Worm (Caenorhabditis elegans): ENCODE data around the gene M60.6.

The M60.6 gene

DNA sequence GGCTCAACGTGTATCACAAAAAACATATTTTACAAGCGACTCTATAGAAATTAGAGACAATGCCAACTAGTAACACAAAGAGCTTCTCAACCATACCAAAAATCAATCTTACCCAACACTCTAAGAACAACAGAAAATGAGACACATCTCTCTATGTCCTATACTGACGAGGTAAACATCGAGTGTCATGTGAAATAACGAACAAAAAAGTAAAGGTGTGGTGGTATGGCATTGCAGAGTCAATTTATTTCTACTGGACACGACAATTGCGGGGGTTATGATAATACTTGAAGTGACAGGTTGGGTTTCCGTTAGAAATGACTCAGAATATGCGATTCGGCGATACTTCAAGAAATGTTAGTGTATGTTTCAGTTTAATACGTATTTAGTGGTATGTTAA is 15.7 kb downstream of the M60.6 start:
- TF ChIP-seq nhr-2 (tag; optimal IDR thresholded peaks at IDR 0.05): no peak
- TF ChIP-seq drap-1 (GFP tag; optimal IDR thresholded peaks at IDR 0.05): no peak
- no peak for TF ChIP-seq snpc-4 (tag; optimal IDR thresholded peaks at IDR 0.05)
- no peak for TF ChIP-seq pha-4 (tag; optimal IDR thresholded peaks at IDR 0.05)
- no peak for TF ChIP-seq lin-32 (GFP tag; optimal IDR thresholded peaks at IDR 0.05)
- no peak for TF ChIP-seq hlh-1 (tag; optimal IDR thresholded peaks at IDR 0.05)

- TF ChIP-seq zip-8 (tag; optimal IDR thresholded peaks at IDR 0.05) (no peak), unc-62 (GFP tag; optimal IDR thresholded peaks at IDR 0.05) (peak; percentile 54), ceh-43 (GFP tag; optimal IDR thresholded peaks at IDR 0.05) (no peak), hlh-1 (tag; optimal IDR thresholded peaks at IDR 0.05) (no peak), ces-1 (GFP tag; optimal IDR thresholded peaks at IDR 0.05) (no peak), bed-3 (GFP tag; optimal IDR thresholded peaks at IDR 0.05) (no peak), lin-13 (tag; optimal IDR thresholded peaks at IDR 0.05) (no peak)
Observed at ce11 chrX:8235994-8236393, 16.3 kb downstream of the M60.6 start, which contains the start of gene M60.4. Gene M60.4, minus strand, starts transcription at chrX:8236314.

ce11 chrX:8233554-8233953 is 18.7 kb downstream of the M60.6 start:
- no peak for TF ChIP-seq tbx-8 (GFP tag; optimal IDR thresholded peaks at IDR 0.05)
- TF ChIP-seq ceh-39 (tag; optimal IDR thresholded peaks at IDR 0.05): no peak
- TF ChIP-seq elt-3 (tag; optimal IDR thresholded peaks at IDR 0.05): no peak
- TF ChIP-seq lin-13 (tag; optimal IDR thresholded peaks at IDR 0.05): no peak
- TF ChIP-seq elt-1 (tag; optimal IDR thresholded peaks at IDR 0.05; ENCODE audit: borderline replicate concordance, insufficient read depth): no peak
- TF ChIP-seq zip-8 (tag; optimal IDR thresholded peaks at IDR 0.05): no peak
- no peak for TF ChIP-seq mep-1 (tag; optimal IDR thresholded peaks at IDR 0.05)
- TF ChIP-seq cnd-1 (tag; optimal IDR thresholded peaks at IDR 0.05): no peak

DNA sequence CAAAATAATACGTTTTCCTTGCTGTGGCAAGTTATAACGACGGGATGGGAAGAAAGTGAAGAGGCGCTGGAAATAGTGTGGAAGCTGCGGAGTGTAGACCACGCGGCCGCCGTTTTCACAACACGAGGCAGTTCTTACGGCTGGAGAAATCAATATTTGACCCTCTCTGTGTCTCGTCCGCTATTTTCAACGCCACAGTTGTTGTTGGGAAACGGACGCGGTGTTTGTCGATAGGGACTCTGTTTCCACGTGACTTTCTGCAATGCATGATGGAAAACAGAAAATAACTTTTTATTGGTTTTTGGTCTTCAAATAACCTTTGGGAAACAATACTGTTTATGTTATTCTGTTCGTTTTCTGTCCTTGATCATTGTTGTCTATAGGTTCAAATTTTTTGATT is 20.4 kb downstream of the M60.6 start, which contains the start of gene K02A6.3:
TSS of gene K02A6.3 (minus strand) at position 74 of the 400 bp plus-strand sequence.
- no peak for TF ChIP-seq ceh-83 (GFP tag; optimal IDR thresholded peaks at IDR 0.05)
- no peak for TF ChIP-seq snpc-4 (tag; optimal IDR thresholded peaks at IDR 0.05)
- TF ChIP-seq ham-2 (GFP tag; optimal IDR thresholded peaks at IDR 0.05): peak; percentile 4
- no peak for TF ChIP-seq ztf-11 (tag; optimal IDR thresholded peaks at IDR 0.05)
- TF ChIP-seq hlh-1 (tag; optimal IDR thresholded peaks at IDR 0.05): peak; percentile 81
- TF ChIP-seq elt-1 (tag; optimal IDR thresholded peaks at IDR 0.05; ENCODE audit: borderline replicate concordance, insufficient read depth): no peak
- TF ChIP-seq ceh-39 (tag; optimal IDR thresholded peaks at IDR 0.05): no peak
- TF ChIP-seq zip-8 (tag; optimal IDR thresholded peaks at IDR 0.05): no peak
- no peak for TF ChIP-seq nhr-12 (tag; optimal IDR thresholded peaks at IDR 0.05)
- TF ChIP-seq ceh-43 (GFP tag; optimal IDR thresholded peaks at IDR 0.05): no peak
- no peak for TF ChIP-seq lsy-2 (tag; optimal IDR thresholded peaks at IDR 0.05)
- no peak for TF ChIP-seq M03D4.4 (tag; optimal IDR thresholded peaks at IDR 0.05)
- no peak for TF ChIP-seq nhr-28 (tag; optimal IDR thresholded peaks at IDR 0.05)
- no peak for TF ChIP-seq unc-39 (tag; optimal IDR thresholded peaks at IDR 0.05)
- peak; percentile 6 for TF ChIP-seq drap-1 (GFP tag; optimal IDR thresholded peaks at IDR 0.05)
- no peak for TF ChIP-seq mep-1 (tag; optimal IDR thresholded peaks at IDR 0.05)
- TF ChIP-seq mls-2 (tag; optimal IDR thresholded peaks at IDR 0.05): no peak
- no peak for TF ChIP-seq elt-3 (tag; optimal IDR thresholded peaks at IDR 0.05)
- TF ChIP-seq bed-3 (GFP tag; optimal IDR thresholded peaks at IDR 0.05): no peak
- TF ChIP-seq blmp-1 (tag; optimal IDR thresholded peaks at IDR 0.05): peak; percentile 56
- TF ChIP-seq unc-120 (tag; optimal IDR thresholded peaks at IDR 0.05; ENCODE audit: poor library complexity, severe bottlenecking): peak; percentile 53
- peak; percentile 48 for TF ChIP-seq ces-1 (GFP tag; optimal IDR thresholded peaks at IDR 0.05)
- TF ChIP-seq lin-13 (tag; optimal IDR thresholded peaks at IDR 0.05): no peak
- TF ChIP-seq pha-4 (tag; optimal IDR thresholded peaks at IDR 0.05): peak; percentile 57
- no peak for TF ChIP-seq sptf-1 (tag; optimal IDR thresholded peaks at IDR 0.05)
- TF ChIP-seq lin-32 (GFP tag; optimal IDR thresholded peaks at IDR 0.05): no peak
- TF ChIP-seq flh-1 (GFP tag; optimal IDR thresholded peaks at IDR 0.05): no peak
- TF ChIP-seq sem-2 (GFP tag; optimal IDR thresholded peaks at IDR 0.05): no peak
- no peak for TF ChIP-seq nhr-2 (tag; optimal IDR thresholded peaks at IDR 0.05)
- no peak for TF ChIP-seq nhr-76 (tag; optimal IDR thresholded peaks at IDR 0.05)
- no peak for TF ChIP-seq mab-5 (tag; optimal IDR thresholded peaks at IDR 0.05)
- TF ChIP-seq tbx-8 (GFP tag; optimal IDR thresholded peaks at IDR 0.05): no peak
- TF ChIP-seq nhr-237 (tag; optimal IDR thresholded peaks at IDR 0.05): peak; percentile 44
- peak; percentile 2 for TF ChIP-seq cnd-1 (tag; optimal IDR thresholded peaks at IDR 0.05)
- peak; percentile 16 for TF ChIP-seq unc-62 (GFP tag; optimal IDR thresholded peaks at IDR 0.05)

Data from whole organism, mixed stage, embryonic.